Fruit fly (Drosophila melanogaster): ENCODE results near the gene Alms1a.

DNA sequence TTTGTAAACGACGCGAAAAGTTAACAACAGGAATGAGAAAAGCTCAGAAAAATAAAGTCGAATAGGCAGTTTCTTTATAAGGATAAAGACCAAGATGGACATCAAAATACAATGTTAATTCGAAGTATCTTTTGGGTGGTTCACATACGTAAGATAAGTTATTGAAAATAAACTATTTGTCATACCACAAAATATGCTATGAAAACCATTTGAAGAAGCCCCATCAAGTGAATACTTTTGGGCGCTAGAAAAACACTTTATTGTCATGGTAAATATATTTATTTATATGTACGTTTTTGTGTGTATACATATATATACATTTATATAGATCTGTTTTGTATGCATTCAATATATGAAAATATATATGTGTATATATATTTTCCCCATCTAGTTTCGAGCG is 22.1 kb upstream of the Alms1a start:
- no peak for TF ChIP-seq psq (optimal IDR thresholded peaks at IDR 0.05)
- TF ChIP-seq insv (optimal IDR thresholded peaks at IDR 0.05) = no peak
- TF ChIP-seq Myc (optimal IDR thresholded peaks at IDR 0.05) = no peak
- TF ChIP-seq Sin3A (optimal IDR thresholded peaks at IDR 0.05) = no peak
- no peak for TF ChIP-seq ttk (optimal IDR thresholded peaks at IDR 0.05)
- TF ChIP-seq h (optimal IDR thresholded peaks at IDR 0.05) = no peak
